Worm (Caenorhabditis elegans) whole organism, L1 larva: ENCODE results near the gene plp-2.

Experiments used
- fkh-8 ChIP-seq: sonication (generic microtip); optimal IDR thresholded peaks from 2 replicates; lab custom pipeline; 2016; ENCODE audit warnings: mild to moderate bottlenecking, missing genetic modification characterization, missing compliant biosample characterization
- lin-39 ChIP-seq: fragments of 150-350 bp; optimal IDR thresholded peaks from 2 replicates; lab custom pipeline; 2014; ENCODE audit warnings: missing biosample characterization, missing genetic modification reagents, missing genetic modification characterization
- pag-3 ChIP-seq: sonication (generic microtip); optimal IDR thresholded peaks from 2 replicates; lab custom pipeline; 2017; ENCODE audit warnings: missing genetic modification characterization, mild to moderate bottlenecking, missing compliant biosample characterization, antibody characterized with exemption, borderline replicate concordance; ENCODE audit not compliant: insufficient read depth
- unc-130 ChIP-seq: fragments of 150-350 bp; optimal IDR thresholded peaks from 2 replicates; lab custom pipeline; 2017; ENCODE audit warnings: missing biosample characterization, missing genetic modification characterization, inconsistent platforms
- xbp-1 ChIP-seq: sonication (generic microtip); optimal IDR thresholded peaks from 2 replicates; lab custom pipeline; 2016; ENCODE audit warnings: missing genetic modification characterization, missing compliant biosample characterization

DNA sequence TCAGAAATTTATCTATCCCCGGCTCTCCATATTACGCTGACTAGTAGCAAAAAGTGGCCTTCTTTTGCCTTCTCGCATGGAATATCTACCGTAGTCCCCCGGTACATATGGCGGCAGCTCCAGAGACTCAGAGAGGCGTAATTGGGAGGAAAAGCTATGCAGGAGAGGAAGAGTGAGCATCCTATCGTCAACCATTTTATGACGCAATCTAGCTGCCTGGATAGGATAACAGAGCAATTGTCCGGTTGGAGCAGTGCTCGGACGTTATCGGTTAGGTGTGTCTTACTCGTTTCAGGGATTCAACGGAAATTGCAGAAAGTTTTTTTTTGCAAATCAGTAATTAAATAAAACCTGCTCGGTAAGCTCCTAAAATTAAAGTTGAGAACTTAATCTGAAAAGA lies 25.4 kb downstream of the plp-2 start:
- no peak for TF ChIP-seq unc-130 (tag; lab: Kevin White, UChicago)
- no peak for TF ChIP-seq xbp-1
- no peak for TF ChIP-seq fkh-8 (tag; lab: Kevin White, UChicago)
- no peak for TF ChIP-seq pag-3 (tag; lab: Kevin White, UChicago)
- TF ChIP-seq lin-39 (tag; lab: Kevin White, UChicago), result no peak
